Fruit fly (Drosophila melanogaster) whole organism, embryonic: Measurements from ENCODE around the gene CG43346.

Experiments
- Atf6 ChIP-seq: fragments of 200-800 bp; sonication (Bioruptor generic); IDR thresholded peaks from 2 replicates; pipeline ENCODE4 v1.3.6; 2022; ENCODE audit warnings: missing biosample characterization, missing genetic modification characterization
- B-H1 ChIP-seq: fragments of 200-800 bp; sonication (Bioruptor generic); IDR thresholded peaks from 3 replicates; pipeline ENCODE4 v1.3.6; 2022; ENCODE audit warnings: missing biosample characterization, missing genetic modification characterization
- Blimp-1 ChIP-seq: fragments of 200-800 bp; sonication (Bioruptor generic); optimal IDR thresholded peaks from 3 replicates; lab custom pipeline; 2018; ENCODE audit warnings: missing biosample characterization, missing genetic modification characterization, mild to moderate bottlenecking, moderate library complexity, missing genetic modification reagents
- CG10959 ChIP-seq: fragments of 200-800 bp; sonication (Bioruptor generic); IDR thresholded peaks from 2 replicates; pipeline ENCODE4 v1.3.6; 2022; ENCODE audit warnings: missing biosample characterization, missing genetic modification characterization
- CG11723 ChIP-seq: fragments of 200-800 bp; sonication (Bioruptor generic); optimal IDR thresholded peaks from 2 replicates; lab custom pipeline; 2017; ENCODE audit warnings: missing biosample characterization, mild to moderate bottlenecking, missing genetic modification characterization
- CG12236 ChIP-seq: fragments of 200-800 bp; sonication (Bioruptor generic); optimal IDR thresholded peaks from 2 replicates; lab custom pipeline; 2016; ENCODE audit warnings: missing biosample characterization, missing genetic modification characterization
- CG13775 ChIP-seq: fragments of 200-800 bp; sonication (Bioruptor generic); optimal IDR thresholded peaks from 3 replicates; lab custom pipeline; 2017; ENCODE audit warnings: missing biosample characterization, mild to moderate bottlenecking, missing genetic modification characterization
- CG14667 ChIP-seq: fragments of 200-800 bp; sonication (Bioruptor generic); IDR thresholded peaks from 2 replicates; pipeline ENCODE4 v1.3.6; 2022; ENCODE audit warnings: missing biosample characterization, missing genetic modification characterization
- CG1832 ChIP-seq: fragments of 200-800 bp; sonication (Bioruptor generic); optimal IDR thresholded peaks from 2 replicates; lab custom pipeline; 2017; ENCODE audit warnings: missing biosample characterization, mild to moderate bottlenecking, missing genetic modification characterization, inconsistent platforms
- CG31388 ChIP-seq: fragments of 200-800 bp; sonication (Bioruptor generic); optimal IDR thresholded peaks from 2 replicates; lab custom pipeline; 2016; ENCODE audit warnings: missing biosample characterization, missing genetic modification characterization
- CG32772 ChIP-seq: fragments of 200-800 bp; sonication (Bioruptor generic); IDR thresholded peaks from 2 replicates; pipeline ENCODE4 v1.3.6; 2022; ENCODE audit warnings: missing biosample characterization, missing genetic modification characterization
- CG33213 ChIP-seq: fragments of 200-800 bp; sonication (Bioruptor generic); optimal IDR thresholded peaks from 3 replicates; lab custom pipeline; 2016; ENCODE audit warnings: missing biosample characterization, missing genetic modification characterization
- CG42726 ChIP-seq: fragments of 200-800 bp; sonication (Bioruptor generic); IDR thresholded peaks from 2 replicates; pipeline ENCODE4 v1.3.6; 2022; ENCODE audit warnings: missing biosample characterization, missing genetic modification characterization; ENCODE audit not compliant: partially characterized antibody
- CG4424 ChIP-seq: fragments of 200-800 bp; sonication (Bioruptor generic); optimal IDR thresholded peaks from 3 replicates; lab custom pipeline; 2016; ENCODE audit warnings: missing biosample characterization, missing genetic modification characterization
- CG5245 ChIP-seq: fragments of 200-800 bp; sonication (Bioruptor generic); optimal IDR thresholded peaks from 3 replicates; lab custom pipeline; 2016; ENCODE audit warnings: missing biosample characterization, missing genetic modification characterization
- CG6175 ChIP-seq: fragments of 200-800 bp; sonication (Bioruptor generic); IDR thresholded peaks from 3 replicates; pipeline ENCODE4 v1.3.6; 2022; ENCODE audit warnings: missing biosample characterization, missing genetic modification characterization
- CG9727 ChIP-seq: fragments of 200-800 bp; sonication (Bioruptor generic); optimal IDR thresholded peaks from 3 replicates; lab custom pipeline; 2017; ENCODE audit warnings: missing biosample characterization, mild to moderate bottlenecking, missing genetic modification characterization
- Dip3 ChIP-seq: fragments of 200-800 bp; sonication (Bioruptor generic); optimal IDR thresholded peaks from 3 replicates; lab custom pipeline; 2016; ENCODE audit warnings: missing biosample characterization, missing genetic modification characterization
- Doc2 ChIP-seq: fragments of 200-800 bp; sonication (Bioruptor generic); IDR thresholded peaks from 2 replicates; pipeline ENCODE4 v1.3.6; 2022; ENCODE audit warnings: missing biosample characterization, missing genetic modification characterization
- Drgx ChIP-seq: fragments of 200-800 bp; sonication (Bioruptor generic); IDR thresholded peaks from 2 replicates; pipeline ENCODE4 v1.3.6; 2022; ENCODE audit warnings: missing biosample characterization, missing genetic modification characterization
- Fer1 ChIP-seq: fragments of 200-800 bp; sonication (Bioruptor generic); optimal IDR thresholded peaks from 2 replicates; lab custom pipeline; 2017; ENCODE audit warnings: missing biosample characterization, mild to moderate bottlenecking, missing genetic modification characterization
- Hand ChIP-seq: fragments of 200-800 bp; sonication (Bioruptor generic); optimal IDR thresholded peaks from 2 replicates; lab custom pipeline; 2017; ENCODE audit warnings: mild to moderate bottlenecking, missing biosample characterization, missing genetic modification reagents, missing genetic modification characterization
- Hey ChIP-seq: fragments of 200-800 bp; sonication (Bioruptor generic); optimal IDR thresholded peaks from 3 replicates; lab custom pipeline; 2018; ENCODE audit warnings: missing biosample characterization, mild to moderate bottlenecking, missing genetic modification characterization
- Hr78 ChIP-seq, 2 experiments: fragments of 200-800 bp in 1 of 2; fragments of >200 bp in 1 of 2; sonication (Bioruptor generic) in 1 of 2; optimal IDR thresholded peaks; 2 replicates each; lab custom pipeline; 2017 to 2019; ENCODE audit warnings: missing biosample characterization in 2 of 2, missing genetic modification characterization in 2 of 2, mild to moderate bottlenecking in 1 of 2, moderate library complexity in 1 of 2
- Mes4 ChIP-seq: fragments of 200-800 bp; sonication (Bioruptor generic); optimal IDR thresholded peaks from 2 replicates; lab custom pipeline; 2016; ENCODE audit warnings: missing biosample characterization, missing genetic modification characterization
- Neu2 ChIP-seq: fragments of 200-800 bp; sonication (Bioruptor generic); optimal IDR thresholded peaks from 3 replicates; lab custom pipeline; 2016; ENCODE audit warnings: missing biosample characterization, missing genetic modification characterization, borderline replicate concordance
- NfI ChIP-seq: fragments of 200-800 bp; sonication (Bioruptor generic); optimal IDR thresholded peaks from 3 replicates; lab custom pipeline; 2018; ENCODE audit warnings: missing biosample characterization, mild to moderate bottlenecking, missing genetic modification characterization, moderate library complexity
- Optix ChIP-seq: fragments of 200-800 bp; sonication (Bioruptor generic); IDR thresholded peaks from 3 replicates; pipeline ENCODE4 v1.3.6; 2022; ENCODE audit warnings: missing biosample characterization, missing genetic modification characterization
- Pdp1 ChIP-seq, 2 experiments: fragments of 200-800 bp; sonication (Bioruptor generic); optimal IDR thresholded peaks; 3 replicates each; lab custom pipeline; 2016; ENCODE audit warnings: missing biosample characterization in 2 of 2, missing genetic modification characterization in 2 of 2, mild to moderate bottlenecking in 1 of 2, moderate library complexity in 1 of 2
- Stat92E ChIP-seq, 3 experiments: fragments of >200 bp in 2 of 3; fragments of 200-800 bp in 1 of 3; sonication (Bioruptor generic) in 1 of 3; optimal IDR thresholded peaks; 2 replicates each; lab custom pipeline; 2017 to 2019; ENCODE audit warnings: missing biosample characterization in 3 of 3, missing genetic modification characterization in 3 of 3, mild to moderate bottlenecking in 1 of 3, moderate library complexity in 1 of 3
- al ChIP-seq: fragments of 200-800 bp; sonication (Bioruptor generic); IDR thresholded peaks from 2 replicates; pipeline ENCODE4 v1.3.6; 2022; ENCODE audit warnings: missing biosample characterization, missing genetic modification characterization
- aop ChIP-seq: fragments of 200-800 bp; sonication (Bioruptor generic); IDR thresholded peaks from 2 replicates; pipeline ENCODE4 v1.3.6; 2022; ENCODE audit warnings: missing biosample characterization, missing genetic modification characterization
- ato ChIP-seq: fragments of 200-800 bp; sonication (Bioruptor generic); IDR thresholded peaks from 2 replicates; pipeline ENCODE4 v1.3.6; 2022; ENCODE audit warnings: missing biosample characterization, missing genetic modification characterization; ENCODE audit not compliant: partially characterized antibody
- bbx ChIP-seq: fragments of 200-800 bp; sonication (Bioruptor generic); IDR thresholded peaks from 2 replicates; pipeline ENCODE4 v1.3.6; 2022; ENCODE audit warnings: missing biosample characterization, missing genetic modification characterization; ENCODE audit not compliant: partially characterized antibody
- caup ChIP-seq: fragments of 200-800 bp; sonication (Bioruptor generic); optimal IDR thresholded peaks from 3 replicates; lab custom pipeline; 2017; ENCODE audit warnings: missing biosample characterization, mild to moderate bottlenecking, missing genetic modification characterization, moderate library complexity; ENCODE audit not compliant: severe bottlenecking
- ci ChIP-seq: fragments of 200-800 bp; sonication (Bioruptor generic); IDR thresholded peaks from 3 replicates; pipeline ENCODE4 v1.3.6; 2022; ENCODE audit warnings: missing biosample characterization, missing genetic modification characterization
- dpn ChIP-seq, 2 experiments: fragments of 200-800 bp; sonication (Bioruptor generic); optimal IDR thresholded peaks; 3 replicates each; lab custom pipeline; 2016; ENCODE audit warnings: missing biosample characterization in 2 of 2, missing genetic modification characterization in 2 of 2
- emc ChIP-seq: fragments of 200-800 bp; sonication (Bioruptor generic); optimal IDR thresholded peaks from 2 replicates; lab custom pipeline; 2016; ENCODE audit warnings: missing biosample characterization, missing genetic modification characterization
- esg ChIP-seq: fragments of 200-800 bp; sonication (Bioruptor generic); conservative IDR thresholded peaks from 2 replicates; pipeline ENCODE4 v1.3.6; 2022; ENCODE audit warnings: missing biosample characterization, missing genetic modification characterization
- gce ChIP-seq: fragments of 200-800 bp; sonication (Bioruptor generic); IDR thresholded peaks from 3 replicates; pipeline ENCODE4 v1.3.6; 2022; ENCODE audit warnings: missing biosample characterization, missing genetic modification characterization
- gfzf ChIP-seq: fragments of 200-800 bp; sonication (Bioruptor generic); optimal IDR thresholded peaks from 2 replicates; lab custom pipeline; 2016; ENCODE audit warnings: missing biosample characterization, mild to moderate bottlenecking, missing genetic modification characterization, moderate library complexity
- h ChIP-seq: fragments of >200 bp; optimal IDR thresholded peaks from 2 replicates; lab custom pipeline; 2017
- kay ChIP-seq: fragments of 200-800 bp; sonication (Bioruptor generic); optimal IDR thresholded peaks from 2 replicates; lab custom pipeline; 2016; ENCODE audit warnings: missing biosample characterization, missing genetic modification characterization
- lmd ChIP-seq: fragments of 200-800 bp; sonication (Bioruptor generic); IDR thresholded peaks from 2 replicates; pipeline ENCODE4 v1.3.6; 2022; ENCODE audit warnings: missing biosample characterization, missing genetic modification characterization
- mirr ChIP-seq: fragments of 200-800 bp; sonication (Bioruptor generic); optimal IDR thresholded peaks from 3 replicates; lab custom pipeline; 2018; ENCODE audit warnings: missing biosample characterization, mild to moderate bottlenecking, missing genetic modification characterization
- repo ChIP-seq: fragments of 200-800 bp; sonication (Bioruptor generic); optimal IDR thresholded peaks from 2 replicates; lab custom pipeline; 2016; ENCODE audit warnings: missing biosample characterization, missing genetic modification characterization
- sim ChIP-seq: fragments of 200-800 bp; sonication (Bioruptor generic); IDR thresholded peaks from 2 replicates; pipeline ENCODE4 v1.3.6; 2022; ENCODE audit warnings: missing biosample characterization, missing genetic modification characterization
- sima ChIP-seq: fragments of 200-800 bp; sonication (Bioruptor generic); optimal IDR thresholded peaks from 2 replicates; lab custom pipeline; 2016; ENCODE audit warnings: missing biosample characterization, missing genetic modification characterization
- yki ChIP-seq: fragments of >200 bp; optimal IDR thresholded peaks from 3 replicates; lab custom pipeline; 2018

The CG43346 gene

DNA sequence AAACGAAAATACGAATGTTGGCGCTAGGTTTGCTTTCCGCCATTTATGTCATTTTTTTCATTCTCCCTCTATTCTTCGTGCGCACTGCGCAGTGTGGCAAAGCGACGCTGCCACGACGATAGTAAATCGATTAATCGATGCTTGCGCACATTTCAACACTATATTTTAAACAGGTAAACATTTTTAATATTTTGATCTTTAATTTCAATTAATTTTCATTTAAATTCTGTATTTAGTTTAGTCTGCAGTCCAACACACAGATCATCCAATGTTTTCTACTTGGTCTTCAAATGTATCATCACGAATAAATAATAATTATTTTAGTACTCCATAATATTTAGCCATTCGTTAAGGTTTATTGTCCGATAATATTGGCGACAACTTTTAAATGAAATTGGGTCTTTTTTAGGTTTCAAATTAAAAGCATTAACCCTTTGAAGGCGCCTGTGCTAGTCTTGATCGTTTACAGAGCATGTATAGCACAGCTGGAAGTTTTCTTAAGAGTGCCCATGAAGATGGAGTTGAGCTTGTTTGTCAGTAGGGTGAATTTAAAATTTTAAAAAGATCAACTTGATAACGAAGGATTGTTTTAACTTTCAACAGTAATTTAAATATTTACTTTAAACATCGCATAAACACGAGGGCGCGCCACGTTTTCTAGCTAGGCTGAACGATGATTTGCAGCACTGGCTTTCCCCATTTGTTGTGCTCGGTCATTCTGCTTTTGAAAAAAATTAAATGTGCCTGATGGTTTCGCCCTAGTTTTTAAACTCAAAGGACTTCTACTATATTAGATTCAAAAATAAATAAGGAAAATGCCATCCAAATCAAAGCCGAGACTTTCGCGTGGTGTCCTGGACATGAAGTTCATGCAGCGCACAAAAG lies 12.0 kb downstream of the CG43346 start, which contains the start of the genes Mpp6 and E2f2 (continued):
- no peak for TF ChIP-seq Drgx (GFP tag; lab: Robert Waterston, UW)
- peak in 1 of 2 experiments; percentile 16 for TF ChIP-seq Pdp1 (GFP tag; optimal IDR thresholded peaks at IDR 0.05; lab: Kevin White, UChicago)
- TF ChIP-seq CG9727 (GFP tag; lab: Kevin White, UChicago) = peak; percentile 19
- peak; percentile 27 to 45 for TF ChIP-seq dpn (GFP tag; optimal IDR thresholded peaks at IDR 0.05; lab: Kevin White, UChicago)
- no peak for TF ChIP-seq B-H1 (GFP tag; lab: Robert Waterston, UW)
- peak; percentile 21 for TF ChIP-seq Fer1
- TF ChIP-seq aop (GFP tag; lab: Robert Waterston, UW) = no peak
- no peak for TF ChIP-seq CG5245 (GFP tag; lab: Kevin White, UChicago)
- TF ChIP-seq NfI (GFP tag; lab: Kevin White, UChicago) = peak; percentile 57
- no peak for TF ChIP-seq CG6175
- TF ChIP-seq Neu2 (GFP tag; lab: Kevin White, UChicago) = no peak
- TF ChIP-seq sima = no peak
- TF ChIP-seq bbx (GFP tag; lab: Robert Waterston, UW) = peak; percentile 93
- TF ChIP-seq Doc2 = no peak
- TF ChIP-seq Optix = no peak
- TF ChIP-seq gfzf (GFP tag; lab: Kevin White, UChicago) = no peak
- TF ChIP-seq esg = no peak
- TF ChIP-seq CG10959 (GFP tag; lab: Robert Waterston, UW) = no peak
- no peak for TF ChIP-seq CG33213 (GFP tag; lab: Kevin White, UChicago)
- peak; percentile 34; the same call in 1 of the 2 replicates for TF ChIP-seq sim
- no peak for TF ChIP-seq CG31388 (GFP tag; lab: Kevin White, UChicago)
- TF ChIP-seq Hand (GFP tag; lab: Kevin White, UChicago) = no peak
- TF ChIP-seq Hey = no peak
- TF ChIP-seq CG12236 (GFP tag; lab: Kevin White, UChicago) = no peak
- no peak for TF ChIP-seq h (lab: Kevin White, UChicago)
- peak; percentile 61 for TF ChIP-seq CG32772 (GFP tag; lab: Robert Waterston, UW)
- TF ChIP-seq ato (GFP tag; lab: Robert Waterston, UW) = peak; percentile 82
- 0 out of 3 replicates have a peak, but pooled peaks have one; percentile 12 for TF ChIP-seq ci
- TF ChIP-seq mirr (GFP tag; lab: Kevin White, UChicago) = no peak
- TF ChIP-seq repo = no peak
- no peak for TF ChIP-seq kay (GFP tag; lab: Kevin White, UChicago)
- peak; percentile 9 for TF ChIP-seq emc
- peak; percentile 52; the same call in 1 of the 2 replicates for TF ChIP-seq lmd (GFP tag; lab: Robert Waterston, UW)
- TF ChIP-seq Mes4 (GFP tag; lab: Kevin White, UChicago) = no peak
- no peak for TF ChIP-seq yki
- TF ChIP-seq al = peak; percentile 29; the same call in 1 of the 2 replicates
- TF ChIP-seq CG42726 (GFP tag; lab: Robert Waterston, UW) = peak; percentile 93
- TF ChIP-seq CG1832 = no peak
- no peak for TF ChIP-seq CG4424
- TF ChIP-seq CG11723 (GFP tag; lab: Kevin White, UChicago) = no peak
- peak; percentile 29 for TF ChIP-seq Dip3 (GFP tag; lab: Kevin White, UChicago)
- no peak for TF ChIP-seq Hr78 (GFP tag; optimal IDR thresholded peaks at IDR 0.05; lab: Kevin White, UChicago)
- 0 out of 2 replicates have a peak, but pooled peaks have one; percentile 23 for TF ChIP-seq Atf6
- TF ChIP-seq CG14667 = no peak
- TF ChIP-seq caup (GFP tag; lab: Kevin White, UChicago) = no peak
- TF ChIP-seq Blimp-1 (GFP tag; lab: Kevin White, UChicago) = no peak
- TF ChIP-seq gce = no peak
- TF ChIP-seq CG13775 (GFP tag; lab: Kevin White, UChicago) = no peak
- no peak for TF ChIP-seq Stat92E (GFP tag; optimal IDR thresholded peaks at IDR 0.05; lab: Kevin White, UChicago)
